Worm (Caenorhabditis elegans): ENCODE results near the gene ari-1.4.

ce11 chrIV:15571652-15572051, 43.3 kb upstream of the ari-1.4 start:
- TF ChIP-seq him-1 (tag; optimal IDR thresholded peaks at IDR 0.05) = no peak
- TF ChIP-seq dao-5 (tag; optimal IDR thresholded peaks at IDR 0.05) = no peak

Data from whole organism, L4/young adult.